Fruit fly (Drosophila melanogaster) ovary, adult (tissue): ENCODE measurements around the gene PGRP-SB1.

Source experiments
- CG17801 ChIP-seq: fragments of 200-800 bp; optimal IDR thresholded peaks from 2 replicates; lab custom pipeline; 2019; ENCODE audit warnings: missing biosample characterization, mild to moderate bottlenecking, missing genetic modification characterization, moderate library complexity; ENCODE audit not compliant: partially characterized antibody

PGRP-SB1 gene

dm6 chr3L:16727939-16728635, at the start of gene PGRP-SB1:
Gene PGRP-SB1 (minus strand): TSS chr3L:16727989.
- TF ChIP-seq CG17801 = no peak

dm6 chr3L:16772755-16773523, 45.1 kb upstream of the PGRP-SB1 start:
- no peak for TF ChIP-seq CG17801

- no peak for TF ChIP-seq CG17801
Measured at dm6 chr3L:16769866-16770265, 42.1 kb upstream of the PGRP-SB1 start.

- TF ChIP-seq CG17801 = no peak
Measured at dm6 chr3L:16768001-16768652, 40.3 kb upstream of the PGRP-SB1 start.

- TF ChIP-seq CG17801 = no peak
Measured at dm6 chr3L:16766901-16767300, 39.1 kb upstream of the PGRP-SB1 start.

dm6 chr3L:16765647-16766628, 38.1 kb upstream of the PGRP-SB1 start, which contains the start of gene Nrt:
Gene Nrt (plus strand): TSS chr3L:16766072.
- TF ChIP-seq CG17801 = peak; percentile 77

- no peak for TF ChIP-seq CG17801
Measured at dm6 chr3L:16762203-16762997, 34.6 kb upstream of the PGRP-SB1 start.

- TF ChIP-seq CG17801 = no peak
Measured at dm6 chr3L:16760274-16760673, 32.5 kb upstream of the PGRP-SB1 start.

- no peak for TF ChIP-seq CG17801
Measured at dm6 chr3L:16759483-16759882, 31.7 kb upstream of the PGRP-SB1 start.

- TF ChIP-seq CG17801 = no peak
Measured at dm6 chr3L:16758504-16759109, 30.8 kb upstream of the PGRP-SB1 start.

dm6 chr3L:16755189-16755588, 27.4 kb upstream of the PGRP-SB1 start, which contains the start of gene CG42852:
Gene CG42852 (plus strand): TSS chr3L:16755489.
- no peak for TF ChIP-seq CG17801

dm6 chr3L:16752402-16753096, 24.8 kb upstream of the PGRP-SB1 start:
- no peak for TF ChIP-seq CG17801

- TF ChIP-seq CG17801 = no peak
Measured at dm6 chr3L:16751487-16752054, 23.8 kb upstream of the PGRP-SB1 start.

- no peak for TF ChIP-seq CG17801
Measured at dm6 chr3L:16750750-16751149, 23.0 kb upstream of the PGRP-SB1 start.
